Fruit fly (Drosophila melanogaster) whole organism, wandering third instar larva: ENCODE measurements around the gene Tctp.
A peak's percentile ranks its signal among the peaks of the same experiment; 100 is the strongest.

Experiments
- Abd-B ChIP-seq: fragments of >200 bp; optimal IDR thresholded peaks from 2 replicates; lab custom pipeline; 2017; ENCODE audit warnings: missing biosample characterization, missing genetic modification characterization
- CG32264 ChIP-seq: fragments of 200-800 bp; sonication (Bioruptor generic); optimal IDR thresholded peaks from 2 replicates; lab custom pipeline; 2016; ENCODE audit warnings: missing biosample characterization, missing genetic modification characterization
- CG9705 ChIP-seq: fragments of 200-800 bp; sonication (Bioruptor generic); optimal IDR thresholded peaks from 2 replicates; lab custom pipeline; 2018; ENCODE audit warnings: missing biosample characterization, mild to moderate bottlenecking, missing genetic modification characterization
- CrebA ChIP-seq: fragments of 200-800 bp; sonication (Bioruptor generic); optimal IDR thresholded peaks from 2 replicates; lab custom pipeline; 2016; ENCODE audit warnings: missing biosample characterization, mild to moderate bottlenecking, missing genetic modification characterization, borderline replicate concordance
- Dfd ChIP-seq: fragments of >200 bp; optimal IDR thresholded peaks from 2 replicates; lab custom pipeline; 2017; ENCODE audit warnings: missing biosample characterization, missing genetic modification characterization
- Dif ChIP-seq: fragments of 200-275, 200-300 bp; sonication (Bioruptor generic); optimal IDR thresholded peaks from 2 replicates; lab custom pipeline; 2018; ENCODE audit warnings: missing biosample characterization, missing genetic modification characterization; ENCODE audit not compliant: partially characterized antibody
- GATAd ChIP-seq: sonication (Bioruptor generic); optimal IDR thresholded peaks from 2 replicates; lab custom pipeline; 2016; ENCODE audit warnings: missing biosample characterization, missing genetic modification characterization
- HLH106 ChIP-seq: fragments of 200-800 bp; optimal IDR thresholded peaks from 3 replicates; lab custom pipeline; 2019; ENCODE audit warnings: missing biosample characterization, mild to moderate bottlenecking, missing genetic modification characterization, moderate library complexity
- Hnf4 ChIP-seq: fragments of 200-800 bp; sonication (Bioruptor generic); optimal IDR thresholded peaks from 2 replicates; lab custom pipeline; 2016; ENCODE audit warnings: missing biosample characterization, mild to moderate bottlenecking, missing genetic modification characterization
- Hr78 ChIP-seq: fragments of >200 bp; optimal IDR thresholded peaks from 2 replicates; lab custom pipeline; 2017; ENCODE audit warnings: missing biosample characterization, missing genetic modification characterization
- Hr83 ChIP-seq: fragments of 200-300 bp; sonication (Bioruptor generic); optimal IDR thresholded peaks from 2 replicates; lab custom pipeline; 2016; ENCODE audit warnings: missing biosample characterization, mild to moderate bottlenecking, missing genetic modification characterization, moderate library complexity; ENCODE audit not compliant: poor library complexity, severe bottlenecking
- Jra ChIP-seq: sonication (Bioruptor generic); optimal IDR thresholded peaks from 2 replicates; lab custom pipeline; 2016; ENCODE audit warnings: missing biosample characterization, missing genetic modification characterization
- Mio ChIP-seq: sonication (Bioruptor generic); optimal IDR thresholded peaks from 2 replicates; lab custom pipeline; 2016; ENCODE audit warnings: missing biosample characterization, missing genetic modification characterization
- Myc ChIP-seq: fragments of >200 bp; optimal IDR thresholded peaks from 2 replicates; lab custom pipeline; 2017
- N ChIP-seq: fragments of >200 bp; optimal IDR thresholded peaks from 2 replicates; lab custom pipeline; 2018; ENCODE audit warnings: missing biosample characterization, missing external identifiers, missing genetic modification characterization
- OdsH ChIP-seq: fragments of 200-800 bp; sonication (Bioruptor generic); optimal IDR thresholded peaks from 2 replicates; lab custom pipeline; 2016; ENCODE audit warnings: missing biosample characterization, mild to moderate bottlenecking, missing genetic modification characterization
- Rel ChIP-seq, 2 experiments: fragments of 200-800 bp; sonication (Bioruptor generic) in 1 of 2; optimal IDR thresholded peaks; 2 replicates in 1 of 2; 3 replicates in 1 of 2; lab custom pipeline; 2016 to 2019; ENCODE audit warnings: mild to moderate bottlenecking in 2 of 2, missing biosample characterization in 2 of 2, missing genetic modification characterization in 2 of 2, moderate library complexity in 1 of 2
- Sp1 ChIP-seq: fragments of 200-800 bp; sonication (Bioruptor generic); optimal IDR thresholded peaks from 3 replicates; lab custom pipeline; 2019; ENCODE audit warnings: missing biosample characterization, mild to moderate bottlenecking, missing genetic modification characterization, moderate library complexity
- Vsx2 ChIP-seq: fragments of 200-300, 225-300 bp; sonication (Bioruptor generic); optimal IDR thresholded peaks from 2 replicates; lab custom pipeline; 2018; ENCODE audit warnings: missing biosample characterization, missing genetic modification characterization; ENCODE audit not compliant: partially characterized antibody
- br ChIP-seq: fragments of 200-800 bp; sonication (Bioruptor generic); optimal IDR thresholded peaks from 2 replicates; lab custom pipeline; 2016; ENCODE audit warnings: missing biosample characterization, missing genetic modification characterization
- brk ChIP-seq: fragments of 200-800 bp; sonication (Bioruptor generic); optimal IDR thresholded peaks from 2 replicates; lab custom pipeline; 2016; ENCODE audit warnings: missing biosample characterization, mild to moderate bottlenecking, missing genetic modification characterization
- dl ChIP-seq, 2 experiments: fragments of 175-275, 200-275 bp in 1 of 2; fragments of 200-275 bp in 1 of 2; sonication (Bioruptor generic); optimal IDR thresholded peaks; lab custom pipeline; 2018; ENCODE audit warnings: mild to moderate bottlenecking in 2 of 2, missing biosample characterization in 2 of 2, missing genetic modification characterization in 2 of 2, moderate library complexity in 2 of 2; ENCODE audit not compliant: partially characterized antibody in 2 of 2, insufficient read depth in 1 of 2
- dmrt93B ChIP-seq: fragments of 200-800 bp; sonication (Bioruptor generic); optimal IDR thresholded peaks from 2 replicates; lab custom pipeline; 2018; ENCODE audit warnings: missing biosample characterization, mild to moderate bottlenecking, missing genetic modification characterization
- dsf ChIP-seq: sonication (Bioruptor generic); optimal IDR thresholded peaks from 2 replicates; lab custom pipeline; 2016; ENCODE audit warnings: missing biosample characterization, missing genetic modification characterization, borderline replicate concordance
- ey ChIP-seq: fragments of 200-800 bp; sonication (Bioruptor generic); optimal IDR thresholded peaks from 2 replicates; lab custom pipeline; 2016; ENCODE audit warnings: missing biosample characterization, missing genetic modification characterization
- foxo ChIP-seq, 2 experiments: fragments of 200-800 bp; sonication (Bioruptor generic); optimal IDR thresholded peaks; 2 replicates in 1 of 2; 3 replicates in 1 of 2; lab custom pipeline; 2016 to 2017; ENCODE audit warnings: missing biosample characterization in 2 of 2, missing genetic modification characterization in 2 of 2
- fru ChIP-seq: fragments of 200-800 bp; sonication (Bioruptor generic); optimal IDR thresholded peaks from 3 replicates; lab custom pipeline; 2016; ENCODE audit warnings: missing biosample characterization, mild to moderate bottlenecking, missing genetic modification characterization
- h ChIP-seq: fragments of 200-800 bp; sonication (Bioruptor generic); optimal IDR thresholded peaks from 3 replicates; lab custom pipeline; 2016; ENCODE audit warnings: missing biosample characterization, mild to moderate bottlenecking, missing genetic modification characterization
- jim ChIP-seq: fragments of 175-275, 200-325 bp; sonication (Bioruptor generic); optimal IDR thresholded peaks from 2 replicates; lab custom pipeline; 2016; ENCODE audit warnings: missing biosample characterization, mild to moderate bottlenecking, missing genetic modification characterization
- lola ChIP-seq: fragments of >200 bp; optimal IDR thresholded peaks from 2 replicates; lab custom pipeline; 2017; ENCODE audit warnings: missing biosample characterization, missing genetic modification characterization
- pan ChIP-seq: fragments of >200 bp; optimal IDR thresholded peaks from 2 replicates; lab custom pipeline; 2017
- psq ChIP-seq: fragments of 200-800 bp; sonication (Bioruptor generic); optimal IDR thresholded peaks from 3 replicates; lab custom pipeline; 2017; ENCODE audit warnings: missing biosample characterization, mild to moderate bottlenecking, missing genetic modification characterization, moderate library complexity
- rgr ChIP-seq: fragments of 200-800 bp; sonication (Bioruptor generic); optimal IDR thresholded peaks from 3 replicates; lab custom pipeline; 2016; ENCODE audit warnings: missing biosample characterization, mild to moderate bottlenecking, missing genetic modification characterization
- sage ChIP-seq: fragments of 200-800 bp; sonication (Bioruptor generic); optimal IDR thresholded peaks from 2 replicates; lab custom pipeline; 2016; ENCODE audit warnings: missing biosample characterization, mild to moderate bottlenecking, missing genetic modification characterization
- sv ChIP-seq: fragments of 200-800 bp; sonication (Bioruptor generic); optimal IDR thresholded peaks from 3 replicates; lab custom pipeline; 2016; ENCODE audit warnings: missing biosample characterization, missing genetic modification characterization
- tai ChIP-seq: sonication (Bioruptor generic); optimal IDR thresholded peaks from 2 replicates; lab custom pipeline; 2016; ENCODE audit warnings: missing biosample characterization, missing genetic modification characterization
- usp ChIP-seq: fragments of >200 bp; optimal IDR thresholded peaks from 2 replicates; lab custom pipeline; 2017; ENCODE audit warnings: missing biosample characterization, missing genetic modification characterization
- woc ChIP-seq: sonication (Bioruptor generic); optimal IDR thresholded peaks from 2 replicates; lab custom pipeline; 2016; ENCODE audit warnings: missing biosample characterization, mild to moderate bottlenecking, missing genetic modification characterization

Gene Tctp

dm6 chr3R:11200042-11200884, 9.8 kb upstream of the Tctp start:
- peak; percentile 48 to 81 for TF ChIP-seq dl (GFP tag; optimal IDR thresholded peaks at IDR 0.05; lab: Kevin White, UChicago; ENCODE audit: insufficient read depth in 1 of 2, partially characterized antibody in 2 of 2)
- peak; percentile 83 for TF ChIP-seq Dif (GFP tag; lab: Kevin White, UChicago)
- TF ChIP-seq ey (GFP tag; lab: Kevin White, UChicago): no peak
- no peak for TF ChIP-seq woc (GFP tag; lab: Kevin White, UChicago)
- no peak for TF ChIP-seq dmrt93B (GFP tag; lab: Kevin White, UChicago)
- peak; percentile 21 for TF ChIP-seq Hr83 (GFP tag; lab: Kevin White, UChicago)
- no peak for TF ChIP-seq usp (GFP tag; lab: Kevin White, UChicago)
- TF ChIP-seq jim (GFP tag; lab: Kevin White, UChicago): no peak

- TF ChIP-seq Rel (GFP tag; optimal IDR thresholded peaks at IDR 0.05; lab: Kevin White, UChicago) (peak; percentile 77), Rel (tag; optimal IDR thresholded peaks at IDR 0.05; lab: Kevin White, UChicago) (peak; percentile 42), Mio (GFP tag; lab: Kevin White, UChicago) (no peak), rgr (peak; percentile 86), Dif (GFP tag; lab: Kevin White, UChicago) (no peak), jim (GFP tag; lab: Kevin White, UChicago) (no peak), N (no peak), HLH106 (tag; lab: Kevin White, UChicago) (peak; percentile 65), brk (GFP tag; lab: Kevin White, UChicago) (peak; percentile 86), lola (GFP tag; lab: Kevin White, UChicago) (no peak), Hr83 (GFP tag; lab: Kevin White, UChicago) (no peak), Vsx2 (GFP tag; lab: Kevin White, UChicago) (no peak), dsf (no peak), pan (lab: Kevin White, UChicago) (peak; percentile 61), fru (GFP tag; lab: Kevin White, UChicago) (peak; percentile 76), Dfd (GFP tag; lab: Kevin White, UChicago) (no peak), foxo (GFP tag; optimal IDR thresholded peaks at IDR 0.05; lab: Kevin White, UChicago) (peak; percentile 39 to 81), h (GFP tag; lab: Kevin White, UChicago) (peak; percentile 85), CG9705 (no peak), sage (peak; percentile 80), OdsH (GFP tag; lab: Kevin White, UChicago) (peak; percentile 85), GATAd (GFP tag; lab: Kevin White, UChicago) (no peak), Myc (lab: Kevin White, UChicago) (no peak), Sp1 (GFP tag; lab: Kevin White, UChicago) (peak; percentile 74), CG32264 (GFP tag; lab: Kevin White, UChicago) (peak; percentile 55), sv (GFP tag; lab: Kevin White, UChicago) (peak; percentile 39), woc (GFP tag; lab: Kevin White, UChicago) (peak; percentile 53), ey (GFP tag; lab: Kevin White, UChicago) (peak; percentile 69), dl (GFP tag; optimal IDR thresholded peaks at IDR 0.05; lab: Kevin White, UChicago; ENCODE audit: insufficient read depth in 1 of 2, partially characterized antibody in 2 of 2) (no peak), br (GFP tag; lab: Kevin White, UChicago) (peak; percentile 56), tai (GFP tag; lab: Kevin White, UChicago) (no peak), psq (peak; percentile 74), CrebA (GFP tag; lab: Kevin White, UChicago) (no peak), Abd-B (GFP tag; lab: Kevin White, UChicago) (no peak), usp (GFP tag; lab: Kevin White, UChicago) (no peak), Hnf4 (GFP tag; lab: Kevin White, UChicago) (peak; percentile 50), Jra (GFP tag; lab: Kevin White, UChicago) (no peak), Hr78 (GFP tag; lab: Kevin White, UChicago) (no peak), dmrt93B (GFP tag; lab: Kevin White, UChicago) (peak; percentile 32)
These were observed 9.1 kb upstream of the Tctp start for dm6 chr3R:11200885-11201421.
